Worm (Caenorhabditis elegans): ENCODE data around the gene hpo-30.

hpo-30 gene

DNA sequence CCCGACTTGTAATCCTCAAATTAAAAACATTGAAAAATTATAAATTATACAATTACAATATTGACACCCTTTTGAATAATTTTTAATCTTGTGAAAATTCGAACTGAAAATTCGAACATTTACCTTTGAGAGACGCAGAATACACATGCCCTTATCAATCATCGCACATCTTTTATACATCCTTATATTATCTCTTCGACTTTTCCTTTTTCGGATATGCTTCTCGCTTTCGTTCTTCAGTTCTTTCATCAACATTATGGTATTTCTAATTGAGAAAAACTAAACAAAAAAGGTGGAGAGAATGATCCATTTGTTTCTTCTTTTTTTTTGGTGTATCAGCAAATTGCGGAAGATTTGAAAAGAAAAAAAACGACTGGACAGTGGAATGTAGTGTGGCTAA, 39.2 kb upstream of the hpo-30 start:
- no peak for TF ChIP-seq snpc-4 (GFP tag; optimal IDR thresholded peaks at IDR 0.05)
- TF ChIP-seq snpc-4 (tag; optimal IDR thresholded peaks at IDR 0.05), result no peak
- no peak for TF ChIP-seq chd-7 (tag; optimal IDR thresholded peaks at IDR 0.05)
- TF ChIP-seq F52B5.7 (tag; optimal IDR thresholded peaks at IDR 0.05), result no peak

DNA sequence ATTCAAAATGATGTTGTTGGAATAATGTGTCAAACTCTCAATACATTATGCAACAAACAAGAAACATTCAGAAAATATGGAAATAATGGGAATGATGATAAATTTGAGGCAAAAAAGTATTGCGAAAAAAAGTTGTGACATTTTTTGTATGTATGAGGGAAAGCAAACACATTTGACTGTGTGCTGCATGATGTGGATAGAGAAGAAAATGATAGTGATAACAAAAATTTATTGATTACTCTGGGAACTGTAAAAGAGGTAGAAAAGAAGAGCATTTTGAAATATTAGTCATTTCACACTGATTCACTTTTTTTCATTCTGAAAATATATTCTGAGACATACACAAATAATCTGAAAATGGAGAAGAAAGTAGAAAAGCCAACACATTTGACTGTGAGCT, 37.7 kb upstream of the hpo-30 start:
- TF ChIP-seq zfh-2 (GFP tag; conservative IDR thresholded peaks at IDR 0.05), result no peak
- TF ChIP-seq nhr-80 (tag; optimal IDR thresholded peaks at IDR 0.05), result peak; percentile 37
- no peak for TF ChIP-seq F55B11.4 (tag; optimal IDR thresholded peaks at IDR 0.05; ENCODE audit: borderline replicate concordance, insufficient read depth)
- TF ChIP-seq nfyb-1 (GFP tag; IDR thresholded peaks at IDR 0.05), result no peak

DNA sequence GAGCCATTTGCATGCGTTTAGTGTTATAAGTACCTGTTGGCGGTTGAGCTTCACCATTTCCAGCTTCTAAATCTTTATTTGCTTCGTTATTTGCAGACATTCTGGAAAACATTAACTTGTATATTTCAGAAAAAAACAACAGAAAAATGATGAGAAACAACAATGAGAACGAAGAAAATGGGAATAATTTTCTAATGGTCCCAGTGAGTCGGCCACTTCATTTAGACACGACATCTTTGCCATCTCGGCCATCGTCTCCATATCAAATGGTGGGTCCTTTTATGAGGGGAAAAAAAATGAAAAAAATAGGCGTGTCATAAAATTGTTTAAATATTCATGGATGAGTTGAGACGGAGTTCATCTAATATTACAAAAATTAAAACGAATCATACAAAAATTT, 35.7 kb upstream of the hpo-30 start, which contains the start of gene snb-2:
TSS of gene snb-2 (minus strand) at position 101 of the 400 bp plus-strand sequence.
- no peak for TF ChIP-seq akir-1 (GFP tag; optimal IDR thresholded peaks at IDR 0.05)
- TF ChIP-seq dpff-1 (tag; optimal IDR thresholded peaks at IDR 0.05), result no peak
- no peak for TF ChIP-seq aptf-3 (GFP tag; IDR thresholded peaks at IDR 0.05)
- no peak for TF ChIP-seq die-1 (tag; optimal IDR thresholded peaks at IDR 0.05)
- TF ChIP-seq snpc-4 (GFP tag; optimal IDR thresholded peaks at IDR 0.05), result no peak
- no peak for TF ChIP-seq snpc-4 (tag; optimal IDR thresholded peaks at IDR 0.05)
- no peak for TF ChIP-seq ceh-40 (GFP tag; IDR thresholded peaks at IDR 0.05)
- TF ChIP-seq zfh-2 (GFP tag; conservative IDR thresholded peaks at IDR 0.05), result no peak
- no peak for TF ChIP-seq lin-35 (GFP tag; optimal IDR thresholded peaks at IDR 0.05)
- TF ChIP-seq egl-44 (GFP tag; IDR thresholded peaks at IDR 0.05), result no peak
- TF ChIP-seq B0019.2 (GFP tag; conservative IDR thresholded peaks at IDR 0.05), result no peak
- no peak for TF ChIP-seq rec-8 (tag; optimal IDR thresholded peaks at IDR 0.05)
- TF ChIP-seq nhr-90 (tag; optimal IDR thresholded peaks at IDR 0.05), result no peak
- no peak for TF ChIP-seq ztf-3 (GFP tag; optimal IDR thresholded peaks at IDR 0.05)
- TF ChIP-seq aptf-2 (GFP tag; conservative IDR thresholded peaks at IDR 0.05), result no peak
- no peak for TF ChIP-seq ztf-28 (GFP tag; IDR thresholded peaks at IDR 0.05)
- no peak for TF ChIP-seq snpc-1.3 (tag; optimal IDR thresholded peaks at IDR 0.05; ENCODE audit: insufficient read depth)
- TF ChIP-seq nhr-80 (tag; optimal IDR thresholded peaks at IDR 0.05), result no peak

ce11 chrV:12344845-12345244, 34.7 kb upstream of the hpo-30 start, which contains the start of gene F23H12.3:
Gene F23H12.3 (plus strand): TSS chrV:12345145.
- TF ChIP-seq cebp-2 (GFP tag; IDR thresholded peaks at IDR 0.05) (no peak), unc-130 (GFP tag; optimal IDR thresholded peaks at IDR 0.05) (no peak), bed-1 (GFP tag; IDR thresholded peaks at IDR 0.05) (no peak), sptf-2 (GFP tag; optimal IDR thresholded peaks at IDR 0.05) (no peak), hrde-1 (tag; optimal IDR thresholded peaks at IDR 0.05; ENCODE audit: borderline replicate concordance) (no peak), Y53G8AR.9 (GFP tag; conservative IDR thresholded peaks at IDR 0.05) (no peak), rcor-1 (GFP tag; IDR thresholded peaks at IDR 0.05) (no peak), efl-1 (GFP tag; optimal IDR thresholded peaks at IDR 0.05) (no peak), madf-6 (GFP tag; IDR thresholded peaks at IDR 0.05) (no peak), ztf-18 (tag; optimal IDR thresholded peaks at IDR 0.05) (no peak), ceh-40 (GFP tag; IDR thresholded peaks at IDR 0.05) (no peak), Y67H2A.10 (GFP tag; conservative IDR thresholded peaks at IDR 0.05) (no peak), F52B5.7 (tag; optimal IDR thresholded peaks at IDR 0.05) (no peak), F57C9.4 (tag; optimal IDR thresholded peaks at IDR 0.05) (no peak), ccch-3 (GFP tag; optimal IDR thresholded peaks at IDR 0.05) (no peak), ZK185.1 (tag; optimal IDR thresholded peaks at IDR 0.05; ENCODE audit: poor library complexity, severe bottlenecking) (no peak), zim-3 (tag; optimal IDR thresholded peaks at IDR 0.05) (no peak), mcd-1 (GFP tag; IDR thresholded peaks at IDR 0.05) (no peak), attf-5 (GFP tag; optimal IDR thresholded peaks at IDR 0.05) (no peak)
